Worm (Caenorhabditis elegans): ENCODE data around the gene ZK84.1.

Gene ZK84.1

ce11 chrII:6046023-6046631 lies 25.7 kb downstream of the ZK84.1 start:
- TF ChIP-seq pha-4 (tag; optimal IDR thresholded peaks at IDR 0.05) = peak; percentile 49
- TF ChIP-seq lin-39 (tag; optimal IDR thresholded peaks at IDR 0.05) = peak; percentile 8
- TF ChIP-seq nhr-25 (tag; optimal IDR thresholded peaks at IDR 0.05) = peak; percentile 41
- peak; percentile 43 for TF ChIP-seq nfya-1 (tag; optimal IDR thresholded peaks at IDR 0.05; ENCODE audit: insufficient read depth)
- TF ChIP-seq eor-1 (tag; optimal IDR thresholded peaks at IDR 0.05) = no peak
- TF ChIP-seq nhr-23 (tag; optimal IDR thresholded peaks at IDR 0.05) = peak; percentile 22
- TF ChIP-seq ama-1 (optimal IDR thresholded peaks at IDR 0.05) = no peak
- peak; percentile 30 for TF ChIP-seq egl-5 (tag; optimal IDR thresholded peaks at IDR 0.05)
- TF ChIP-seq ceh-16 (tag; optimal IDR thresholded peaks at IDR 0.05) = no peak
- peak; percentile 36 for TF ChIP-seq hmg-11 (tag; optimal IDR thresholded peaks at IDR 0.05)

- TF ChIP-seq nhr-11 (tag; optimal IDR thresholded peaks at IDR 0.05) = peak; percentile 35
- no peak for TF ChIP-seq nhr-237 (tag; optimal IDR thresholded peaks at IDR 0.05)
- TF ChIP-seq egl-27 (tag; optimal IDR thresholded peaks at IDR 0.05) = no peak
- no peak for TF ChIP-seq ztf-11 (tag; optimal IDR thresholded peaks at IDR 0.05)
- no peak for TF ChIP-seq fkh-2 (tag; optimal IDR thresholded peaks at IDR 0.05)
- no peak for TF ChIP-seq fos-1 (tag; optimal IDR thresholded peaks at IDR 0.05)
- TF ChIP-seq nfya-1 (tag; optimal IDR thresholded peaks at IDR 0.05; ENCODE audit: insufficient read depth) = peak; percentile 76
- TF ChIP-seq mdl-1 (tag; optimal IDR thresholded peaks at IDR 0.05) = no peak
- TF ChIP-seq egl-5 (tag; optimal IDR thresholded peaks at IDR 0.05) = peak; percentile 20
- peak; percentile 1 for TF ChIP-seq aly-2 (tag; optimal IDR thresholded peaks at IDR 0.05)
- peak; percentile 16 for TF ChIP-seq fkh-10 (GFP tag; optimal IDR thresholded peaks at IDR 0.05)
- TF ChIP-seq lin-39 (tag; optimal IDR thresholded peaks at IDR 0.05) = peak; percentile 18
- TF ChIP-seq lin-15B (tag; optimal IDR thresholded peaks at IDR 0.05) = peak; percentile 84
- TF ChIP-seq hmg-11 (tag; optimal IDR thresholded peaks at IDR 0.05) = peak; percentile 70
- TF ChIP-seq pqm-1 (tag; optimal IDR thresholded peaks at IDR 0.05) = no peak
- no peak for TF ChIP-seq sea-2 (GFP tag; optimal IDR thresholded peaks at IDR 0.05)
- no peak for TF ChIP-seq ceh-9 (tag; optimal IDR thresholded peaks at IDR 0.05)
- peak; percentile 83 for TF ChIP-seq pha-4 (tag; optimal IDR thresholded peaks at IDR 0.05)
- TF ChIP-seq jun-1 (tag; optimal IDR thresholded peaks at IDR 0.05) = peak; percentile 52
- TF ChIP-seq nhr-77 (tag; optimal IDR thresholded peaks at IDR 0.05) = no peak
- no peak for TF ChIP-seq ceh-16 (tag; optimal IDR thresholded peaks at IDR 0.05)
- peak; percentile 85 for TF ChIP-seq nhr-43 (tag; optimal IDR thresholded peaks at IDR 0.05; ENCODE audit: poor library complexity, severe bottlenecking)
- no peak for TF ChIP-seq unc-62 (GFP tag; optimal IDR thresholded peaks at IDR 0.05)
- peak; percentile 67 for TF ChIP-seq R02D3.7 (tag; optimal IDR thresholded peaks at IDR 0.05)
- no peak for TF ChIP-seq nhr-12 (tag; optimal IDR thresholded peaks at IDR 0.05)
- no peak for TF ChIP-seq elt-3 (tag; optimal IDR thresholded peaks at IDR 0.05)
- peak; percentile 74 for TF ChIP-seq nhr-25 (tag; optimal IDR thresholded peaks at IDR 0.05)
- TF ChIP-seq ztf-4 (tag; optimal IDR thresholded peaks at IDR 0.05) = no peak
- peak; percentile 79 for TF ChIP-seq lsy-12 (tag; optimal IDR thresholded peaks at IDR 0.05)
- TF ChIP-seq snpc-4 (tag; optimal IDR thresholded peaks at IDR 0.05) = peak; percentile 87
- TF ChIP-seq skn-1 (tag; optimal IDR thresholded peaks at IDR 0.05) = peak; percentile 40
- no peak for TF ChIP-seq nhr-67 (tag; optimal IDR thresholded peaks at IDR 0.05)
- no peak for TF ChIP-seq elt-1 (tag; optimal IDR thresholded peaks at IDR 0.05)
- peak; percentile 90 for TF ChIP-seq nhr-23 (tag; optimal IDR thresholded peaks at IDR 0.05)
- TF ChIP-seq ZK546.5 (tag; optimal IDR thresholded peaks at IDR 0.05) = peak; percentile 20
- TF ChIP-seq tbx-2 (tag; optimal IDR thresholded peaks at IDR 0.05) = peak; percentile 76
- TF ChIP-seq eor-1 (tag; optimal IDR thresholded peaks at IDR 0.05) = no peak
- peak; percentile 59 for TF ChIP-seq elt-2 (tag; optimal IDR thresholded peaks at IDR 0.05)
- TF ChIP-seq ceh-28 (tag; optimal IDR thresholded peaks at IDR 0.05) = peak; percentile 62
- no peak for TF ChIP-seq nhr-76 (tag; optimal IDR thresholded peaks at IDR 0.05)
- no peak for TF ChIP-seq zag-1 (tag; optimal IDR thresholded peaks at IDR 0.05)
- no peak for TF ChIP-seq nhr-28 (tag; optimal IDR thresholded peaks at IDR 0.05)
- no peak for TF ChIP-seq ama-1 (optimal IDR thresholded peaks at IDR 0.05)
- no peak for TF ChIP-seq unc-39 (tag; optimal IDR thresholded peaks at IDR 0.05)
- TF ChIP-seq mml-1 (tag; optimal IDR thresholded peaks at IDR 0.05) = no peak
Measured at ce11 chrII:6047639-6048159, 27.2 kb downstream of the ZK84.1 start, which contains the start of the genes R12C12.6 and ran-5. Gene R12C12.6 (minus strand): TSS chrII:6047867. Gene ran-5 (plus strand): TSS chrII:6048109.
